Fruit fly (Drosophila melanogaster) Kc167 (cell line): ENCODE measurements around the gene Trc8.

ENCODE experiments used
- Myc ChIP-seq: fragments of >200 bp; optimal IDR thresholded peaks from 2 replicates; lab custom pipeline; 2017; ENCODE audit warnings: missing external identifiers
- h ChIP-seq: fragments of >200 bp; optimal IDR thresholded peaks from 3 replicates; lab custom pipeline; 2018; ENCODE audit warnings: missing external identifiers
- psq ChIP-seq: fragments of >200 bp; optimal IDR thresholded peaks from 2 replicates; lab custom pipeline; 2017; ENCODE audit warnings: missing external identifiers

DNA sequence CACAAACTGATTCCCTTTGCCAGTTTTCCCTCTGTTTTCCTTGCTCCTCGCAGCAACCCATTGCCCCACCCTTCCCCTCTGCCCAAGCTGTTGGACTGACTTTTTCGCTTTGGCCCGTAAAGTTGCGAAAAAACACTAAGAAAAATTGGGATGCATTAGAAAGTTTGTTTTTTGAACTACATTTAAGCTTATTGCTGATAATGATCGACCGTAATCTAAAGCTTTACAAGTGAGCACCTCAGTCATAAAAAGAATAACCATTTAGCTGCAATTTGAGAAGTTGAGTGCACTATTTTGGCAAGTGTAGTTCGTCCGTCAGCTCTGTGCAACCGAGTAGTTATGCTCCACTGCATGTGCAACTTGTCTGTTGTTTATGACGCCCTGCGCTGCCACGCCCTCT, 53.3 kb downstream of the Trc8 start:
- TF ChIP-seq h (no peak), psq (no peak), Myc (no peak)
